Worm (Caenorhabditis elegans) whole organism, late embryonic: ENCODE data around the gene H35B03.2.

Experiments
- ama-1 ChIP-seq: fragments of 150-350 bp; optimal IDR thresholded peaks from 2 replicates; lab custom pipeline; 2014
- ceh-31 ChIP-seq: sonication (generic microtip); optimal IDR thresholded peaks from 2 replicates; lab custom pipeline; 2016; ENCODE audit warnings: missing genetic modification characterization, missing compliant biosample characterization
- dmd-4 ChIP-seq: sonication (generic microtip); optimal IDR thresholded peaks from 2 replicates; lab custom pipeline; 2016; ENCODE audit warnings: borderline replicate concordance, missing genetic modification characterization, missing compliant biosample characterization
- hlh-13 ChIP-seq: fragments of 200-800 bp; sonication (Bioruptor generic); optimal IDR thresholded peaks from 2 replicates; lab custom pipeline; 2018; ENCODE audit warnings: mild to moderate bottlenecking, missing genetic modification characterization, missing compliant biosample characterization
- pha-4 ChIP-seq: fragments of 150-350 bp; optimal IDR thresholded peaks from 2 replicates; lab custom pipeline; 2018; ENCODE audit warnings: missing biosample characterization, missing genetic modification reagents, missing genetic modification characterization

ce11 chrIV:5682547-5683234 lies 48.8 kb downstream of the H35B03.2 start, which contains the start of the genes C55C3.7 and C55C3.6:
- no peak for TF ChIP-seq pha-4 (tag; lab: Kevin White, UChicago)
- no peak for TF ChIP-seq dmd-4 (tag; lab: Kevin White, UChicago)
- TF ChIP-seq ceh-31 (tag; lab: Kevin White, UChicago) = no peak
- TF ChIP-seq hlh-13 (GFP tag; lab: Kevin White, UChicago) = no peak
- no peak for TF ChIP-seq ama-1 (lab: Kevin White, UChicago)
